Worm (Caenorhabditis elegans) whole organism, midembryonic: ENCODE data around the gene T09B9.5.

Experiments used
- flt-1 ChIP-seq: fragments of 200-800 bp; sonication (Bioruptor generic); IDR thresholded peaks from 2 replicates; pipeline ENCODE4 v1.3.6; 2022; ENCODE audit warnings: missing genetic modification characterization, missing compliant biosample characterization
- klf-2 ChIP-seq: fragments of 200-800 bp; sonication (Bioruptor generic); conservative IDR thresholded peaks from 2 replicates; pipeline ENCODE4 v1.3.6; 2022; ENCODE audit warnings: missing genetic modification reagents, missing genetic modification characterization, missing compliant biosample characterization
- tab-1 ChIP-seq: fragments of 200-800 bp; sonication (Bioruptor generic); IDR thresholded peaks from 2 replicates; pipeline ENCODE4 v1.3.6; 2022; ENCODE audit warnings: missing genetic modification characterization, missing compliant biosample characterization

DNA sequence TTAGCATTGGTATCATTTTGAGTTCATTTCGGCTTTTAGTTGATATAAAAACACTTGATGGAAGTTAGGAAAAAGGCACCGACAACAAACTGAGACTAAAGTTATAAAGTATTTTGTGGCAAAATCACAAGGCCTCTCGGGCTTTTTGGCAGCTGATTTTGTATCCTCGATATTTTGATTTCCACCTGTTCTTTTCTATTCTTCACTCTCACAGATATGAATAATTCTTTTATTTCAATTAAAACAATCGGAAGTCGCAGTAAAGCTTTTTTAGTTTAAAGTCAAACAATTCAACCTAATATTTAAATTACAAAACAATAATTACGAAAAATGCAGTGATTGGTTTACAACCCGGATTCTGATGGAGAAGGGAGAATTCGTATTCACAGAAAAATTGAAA lies 16.3 kb upstream of the T09B9.5 start, which contains the start of gene T09B9.3:
- TF ChIP-seq klf-2 (no peak), flt-1 (GFP tag; lab: Robert Waterston, UW) (no peak), tab-1 (GFP tag; lab: Robert Waterston, UW) (no peak)
